Worm (Caenorhabditis elegans) whole organism, mixed stage, embryonic: Measurements from ENCODE around the gene Y43F8B.15.

Source experiments
- elt-3 ChIP-seq: fragments of 150-350 bp; optimal IDR thresholded peaks from 2 replicates; lab custom pipeline; 2014; ENCODE audit warnings: missing biosample characterization, missing genetic modification characterization
- ham-2 ChIP-seq: fragments of 200-800 bp; sonication (Bioruptor generic); optimal IDR thresholded peaks from 2 replicates; lab custom pipeline; 2018; ENCODE audit warnings: mild to moderate bottlenecking, missing genetic modification characterization, missing compliant biosample characterization
- nhr-12 ChIP-seq: fragments of 150-350 bp; optimal IDR thresholded peaks from 2 replicates; lab custom pipeline; 2014; ENCODE audit warnings: missing biosample characterization, missing genetic modification characterization
- nhr-76 ChIP-seq: sonication (generic microtip); optimal IDR thresholded peaks from 2 replicates; lab custom pipeline; 2017; ENCODE audit warnings: missing biosample characterization, missing genetic modification characterization
- snpc-4 ChIP-seq: fragments of 150-350 bp; optimal IDR thresholded peaks from 2 replicates; lab custom pipeline; 2014; ENCODE audit warnings: missing biosample characterization, missing genetic modification characterization
- unc-62 ChIP-seq: fragments of 150-350 bp; optimal IDR thresholded peaks from 2 replicates; lab custom pipeline; 2014; ENCODE audit warnings: missing biosample characterization, missing genetic modification reagents, missing genetic modification characterization

DNA sequence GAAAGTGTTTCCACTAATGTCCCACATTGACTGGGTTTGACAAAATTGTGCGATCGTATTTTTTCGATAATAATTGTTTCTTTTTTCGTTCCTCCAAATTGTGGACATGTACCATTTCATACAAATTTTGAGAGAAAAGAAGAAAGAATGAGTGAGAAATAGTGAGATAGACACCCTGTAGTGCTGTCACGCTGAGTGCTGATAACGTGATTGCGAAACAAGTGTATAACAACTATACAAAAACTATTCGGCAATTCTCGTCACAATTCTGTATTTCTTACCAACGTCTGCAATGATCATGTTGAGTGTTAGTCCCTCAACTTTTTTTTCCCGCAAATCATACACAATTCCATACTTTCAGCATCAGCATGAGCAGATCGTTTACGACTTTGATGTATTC lies 25.6 kb downstream of the Y43F8B.15 start, which contains the start of gene C25F9.14:
- no peak for TF ChIP-seq nhr-12
- TF ChIP-seq nhr-76 (tag; lab: Kevin White, UChicago) = no peak
- no peak for TF ChIP-seq snpc-4 (tag; lab: Kevin White, UChicago)
- TF ChIP-seq ham-2 (GFP tag; lab: Kevin White, UChicago) = no peak
- TF ChIP-seq unc-62 (GFP tag; lab: Kevin White, UChicago) = no peak
- no peak for TF ChIP-seq elt-3 (tag; lab: Kevin White, UChicago)
